Fruit fly (Drosophila melanogaster) whole organism, pupa: ENCODE results near the gene clumsy.

Source experiments
- CG10348 ChIP-seq: fragments of 200-800 bp; sonication (Bioruptor generic); IDR thresholded peaks from 2 replicates; pipeline ENCODE4 v1.3.6; 2022; ENCODE audit warnings: missing biosample characterization, missing genetic modification characterization
- CG12605 ChIP-seq: fragments of 200-800 bp; sonication (Bioruptor generic); IDR thresholded peaks from 2 replicates; pipeline ENCODE4 v1.3.6; 2022; ENCODE audit warnings: missing biosample characterization, missing genetic modification characterization
- CG13204 ChIP-seq: fragments of 200-800 bp; sonication (Bioruptor generic); optimal IDR thresholded peaks from 2 replicates; lab custom pipeline; 2018; ENCODE audit warnings: missing biosample characterization, mild to moderate bottlenecking, missing genetic modification characterization, moderate library complexity
- CG14655 ChIP-seq: fragments of 200-800 bp; sonication (Bioruptor generic); optimal IDR thresholded peaks from 3 replicates; lab custom pipeline; 2017; ENCODE audit warnings: mild to moderate bottlenecking, missing biosample characterization, missing genetic modification reagents, missing genetic modification characterization
- CG15710 ChIP-seq: fragments of 200-800 bp; sonication (Bioruptor generic); optimal IDR thresholded peaks from 2 replicates; lab custom pipeline; 2018; ENCODE audit warnings: missing biosample characterization, mild to moderate bottlenecking, missing genetic modification characterization, moderate library complexity
- CG17806 ChIP-seq: fragments of 200-800 bp; sonication (Bioruptor generic); optimal IDR thresholded peaks from 2 replicates; lab custom pipeline; 2018; ENCODE audit warnings: missing biosample characterization, mild to moderate bottlenecking, missing genetic modification characterization, moderate library complexity
- CG32121 ChIP-seq: fragments of 200-800 bp; sonication (Bioruptor generic); IDR thresholded peaks from 2 replicates; pipeline ENCODE4 v1.3.6; 2022; ENCODE audit warnings: missing biosample characterization, missing genetic modification characterization
- CG34367 ChIP-seq: fragments of 200-800 bp; sonication (Bioruptor generic); optimal IDR thresholded peaks from 2 replicates; lab custom pipeline; 2018; ENCODE audit warnings: missing biosample characterization, mild to moderate bottlenecking, missing genetic modification characterization
- CG4496 ChIP-seq: fragments of 200-800 bp; sonication (Bioruptor generic); IDR thresholded peaks from 3 replicates; pipeline ENCODE4 v1.3.6; 2022; ENCODE audit warnings: missing biosample characterization, missing genetic modification characterization
- CG8159 ChIP-seq: fragments of 200-800 bp; sonication (Bioruptor generic); optimal IDR thresholded peaks from 3 replicates; lab custom pipeline; 2018; ENCODE audit warnings: missing biosample characterization, mild to moderate bottlenecking, missing genetic modification characterization, moderate library complexity
- CG8301 ChIP-seq: fragments of 200-800 bp; sonication (Bioruptor generic); optimal IDR thresholded peaks from 2 replicates; lab custom pipeline; 2018; ENCODE audit warnings: missing biosample characterization, mild to moderate bottlenecking, missing genetic modification characterization
- CG9948 ChIP-seq: fragments of 200-800 bp; sonication (Bioruptor generic); optimal IDR thresholded peaks from 2 replicates; lab custom pipeline; 2018; ENCODE audit warnings: missing biosample characterization, mild to moderate bottlenecking, missing genetic modification characterization, moderate library complexity
- D1 ChIP-seq: fragments of 200-800 bp; sonication (Bioruptor generic); optimal IDR thresholded peaks from 2 replicates; lab custom pipeline; 2018; ENCODE audit warnings: missing biosample characterization, mild to moderate bottlenecking, missing genetic modification characterization, moderate library complexity
- EcR ChIP-seq: fragments of 200-800 bp; sonication (Bioruptor generic); optimal IDR thresholded peaks from 3 replicates; lab custom pipeline; 2019; ENCODE audit warnings: missing biosample characterization, missing genetic modification characterization, mild to moderate bottlenecking, moderate library complexity, missing genetic modification reagents
- Ets98B ChIP-seq: fragments of 200-800 bp; sonication (Bioruptor generic); IDR thresholded peaks from 2 replicates; pipeline ENCODE4 v1.3.6; 2022; ENCODE audit warnings: missing biosample characterization, missing genetic modification characterization
- Pif1A ChIP-seq: fragments of 200-800 bp; sonication (Bioruptor generic); optimal IDR thresholded peaks from 3 replicates; lab custom pipeline; 2016; ENCODE audit warnings: missing biosample characterization, missing genetic modification characterization
- Pif1B ChIP-seq: fragments of 200-800 bp; sonication (Bioruptor generic); optimal IDR thresholded peaks from 3 replicates; lab custom pipeline; 2016; ENCODE audit warnings: missing biosample characterization, missing genetic modification characterization
- Snoo ChIP-seq: fragments of 200-800 bp; sonication (Bioruptor generic); optimal IDR thresholded peaks from 3 replicates; lab custom pipeline; 2017; ENCODE audit warnings: missing biosample characterization, mild to moderate bottlenecking, missing genetic modification characterization, inconsistent platforms
- fd96Ca ChIP-seq: fragments of 200-800 bp; sonication (Bioruptor generic); IDR thresholded peaks from 3 replicates; pipeline ENCODE4 v1.3.6; 2022; ENCODE audit warnings: missing biosample characterization, missing genetic modification characterization
- gl ChIP-seq: fragments of 200-800 bp; sonication (Bioruptor generic); optimal IDR thresholded peaks from 2 replicates; lab custom pipeline; 2018; ENCODE audit warnings: missing biosample characterization, mild to moderate bottlenecking, missing genetic modification characterization
- rn ChIP-seq: fragments of 200-800 bp; sonication (Bioruptor generic); IDR thresholded peaks from 2 replicates; pipeline ENCODE4 v1.3.6; 2022; ENCODE audit warnings: missing biosample characterization, missing genetic modification characterization

clumsy gene

DNA sequence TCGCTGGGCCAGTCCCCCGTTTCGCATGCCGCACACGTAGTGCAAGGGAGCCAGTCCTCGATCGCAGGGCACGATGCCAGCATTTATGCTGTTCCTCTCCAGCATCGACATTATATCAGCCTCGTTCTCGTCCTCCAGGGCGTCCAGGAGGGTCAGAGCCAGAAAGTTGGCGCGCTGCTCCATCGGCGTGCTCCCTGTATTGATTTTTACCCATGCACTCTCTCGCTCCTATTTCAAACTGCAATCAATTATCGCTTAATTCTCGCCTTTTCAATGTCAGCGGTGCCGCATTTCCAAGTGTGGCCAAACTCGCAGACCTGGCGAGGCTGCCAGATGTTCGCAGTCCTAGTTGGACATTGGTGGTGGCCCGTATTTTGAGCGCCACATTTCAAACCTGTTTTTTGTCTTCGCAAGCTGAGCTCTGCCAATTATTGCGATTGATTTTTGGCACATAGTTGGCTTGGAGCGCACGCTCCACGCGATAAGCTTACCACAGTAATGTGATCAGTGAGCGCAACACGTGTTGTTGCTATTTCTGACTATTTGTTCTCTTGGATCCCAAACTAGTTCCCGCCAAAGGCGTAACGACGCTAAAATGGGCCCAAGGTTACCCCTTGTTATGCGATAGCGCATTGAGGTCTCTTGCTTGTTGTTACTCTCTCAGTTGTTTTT lies 12.1 kb downstream of the clumsy start, which contains the start of gene CG8679:
CG8679 (minus strand) TSS at position 305 of the 672 bp plus-strand sequence.
- peak; percentile 15 for TF ChIP-seq EcR
- no peak for TF ChIP-seq CG13204 (GFP tag; lab: Kevin White, UChicago)
- TF ChIP-seq fd96Ca (GFP tag; lab: Robert Waterston, UW), result 0 out of 3 replicates have a peak, but pooled peaks have one; percentile 22
- no peak for TF ChIP-seq CG32121 (GFP tag; lab: Robert Waterston, UW)
- no peak for TF ChIP-seq rn (GFP tag; lab: Robert Waterston, UW)
- no peak for TF ChIP-seq CG17806
- TF ChIP-seq CG14655, result no peak
- no peak for TF ChIP-seq CG8159 (tag; lab: Kevin White, UChicago)
- no peak for TF ChIP-seq CG4496 (GFP tag; lab: Robert Waterston, UW)
- TF ChIP-seq Pif1B (GFP tag; lab: Kevin White, UChicago), result no peak
- TF ChIP-seq Pif1A (GFP tag; lab: Kevin White, UChicago), result no peak
- TF ChIP-seq CG8301 (tag; lab: Kevin White, UChicago), result no peak
- no peak for TF ChIP-seq D1 (tag; lab: Kevin White, UChicago)

DNA sequence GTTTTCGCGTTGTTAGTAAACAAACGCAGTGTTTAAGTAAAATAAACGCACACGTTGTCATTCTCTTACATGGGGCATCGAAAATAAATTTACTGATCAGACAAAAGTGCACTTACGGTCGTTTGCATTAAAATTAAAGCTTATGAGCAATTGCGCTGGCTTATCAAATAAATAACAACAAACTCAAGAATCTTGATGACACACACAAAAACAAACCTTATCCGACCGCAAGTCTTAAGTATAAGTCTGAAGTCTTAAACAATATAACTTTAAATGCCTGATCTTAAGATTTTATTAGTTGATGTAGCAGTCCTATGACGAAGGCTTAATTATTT lies 12.6 kb downstream of the clumsy start:
- TF ChIP-seq Snoo, result no peak
- no peak for TF ChIP-seq CG8301 (tag; lab: Kevin White, UChicago)
- TF ChIP-seq CG14655, result no peak
- no peak for TF ChIP-seq Ets98B (GFP tag; lab: Robert Waterston, UW)
- no peak for TF ChIP-seq Pif1A (GFP tag; lab: Kevin White, UChicago)
- no peak for TF ChIP-seq CG4496 (GFP tag; lab: Robert Waterston, UW)
- TF ChIP-seq rn (GFP tag; lab: Robert Waterston, UW), result no peak
- no peak for TF ChIP-seq CG17806
- TF ChIP-seq gl, result no peak
- TF ChIP-seq CG13204 (GFP tag; lab: Kevin White, UChicago), result no peak
- no peak for TF ChIP-seq CG9948 (tag; lab: Kevin White, UChicago)
- TF ChIP-seq CG10348, result no peak
- TF ChIP-seq D1 (tag; lab: Kevin White, UChicago), result no peak
- TF ChIP-seq EcR, result no peak
- TF ChIP-seq Pif1B (GFP tag; lab: Kevin White, UChicago), result no peak

DNA sequence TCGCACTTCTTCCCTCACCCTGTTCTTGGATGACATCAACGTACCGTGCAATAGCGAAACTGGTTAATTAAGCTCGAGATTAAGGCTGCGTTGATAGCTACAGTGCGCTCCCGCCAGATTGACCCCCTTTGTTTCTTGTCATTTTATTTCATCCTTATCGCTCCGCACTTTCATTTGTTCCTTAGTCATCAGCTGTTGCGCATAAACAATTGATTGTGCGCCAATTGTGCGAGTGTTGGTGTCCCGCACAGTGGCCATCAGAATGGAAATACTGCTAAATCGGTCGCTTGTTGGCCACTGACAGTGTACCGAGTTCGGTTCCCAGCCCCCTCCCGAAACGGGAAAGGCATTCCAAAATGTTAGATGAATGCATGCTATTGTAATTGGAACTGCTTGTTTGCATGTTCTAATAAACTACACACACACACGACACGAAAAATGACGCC lies 13.4 kb downstream of the clumsy start:
- TF ChIP-seq CG12605 (no peak; the same call in 1 of the 2 replicates), CG14655 (no peak), CG4496 (GFP tag; lab: Robert Waterston, UW) (0 out of 3 replicates have a peak, but pooled peaks have one; percentile 40), CG8159 (tag; lab: Kevin White, UChicago) (no peak), CG9948 (tag; lab: Kevin White, UChicago) (no peak), gl (peak; percentile 39), CG32121 (GFP tag; lab: Robert Waterston, UW) (peak; percentile 30; the same call in 1 of the 2 replicates), Ets98B (GFP tag; lab: Robert Waterston, UW) (0 out of 2 replicates have a peak, but pooled peaks have one; percentile 33), CG13204 (GFP tag; lab: Kevin White, UChicago) (no peak), Snoo (no peak), CG34367 (tag; lab: Kevin White, UChicago) (no peak), CG10348 (no peak), CG15710 (tag; lab: Kevin White, UChicago) (no peak), rn (GFP tag; lab: Robert Waterston, UW) (no peak), CG17806 (peak; percentile 4), D1 (tag; lab: Kevin White, UChicago) (no peak), EcR (peak; percentile 48), Pif1A (GFP tag; lab: Kevin White, UChicago) (no peak), CG8301 (tag; lab: Kevin White, UChicago) (no peak), Pif1B (GFP tag; lab: Kevin White, UChicago) (no peak), fd96Ca (GFP tag; lab: Robert Waterston, UW) (0 out of 3 replicates have a peak, but pooled peaks have one; percentile 69)
- TF ChIP-seq, all 21 proteins: peak for 7

DNA sequence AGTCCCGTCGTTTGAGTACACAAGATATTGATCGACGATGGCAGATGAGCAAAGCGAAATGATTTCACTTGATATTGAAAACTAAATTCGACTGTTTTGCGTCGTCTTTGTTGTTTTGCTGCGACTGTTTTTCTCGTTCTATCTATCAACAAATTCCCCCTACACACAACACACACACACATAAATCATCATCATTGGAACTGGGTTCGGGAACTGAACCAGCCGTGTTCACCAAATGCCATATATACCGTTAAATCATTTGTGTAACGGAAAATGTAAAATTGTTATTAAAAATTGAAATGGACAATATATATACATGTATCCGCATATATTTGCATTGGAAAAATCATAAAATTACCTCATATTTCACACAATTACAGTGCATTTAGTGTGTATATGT lies 14.1 kb downstream of the clumsy start, which contains the start of gene Atg18b:
Atg18b (minus strand) TSS at position 177 of the 400 bp plus-strand sequence.
- no peak for TF ChIP-seq CG14655
- TF ChIP-seq CG8301 (tag; lab: Kevin White, UChicago), result no peak
- no peak for TF ChIP-seq EcR

DNA sequence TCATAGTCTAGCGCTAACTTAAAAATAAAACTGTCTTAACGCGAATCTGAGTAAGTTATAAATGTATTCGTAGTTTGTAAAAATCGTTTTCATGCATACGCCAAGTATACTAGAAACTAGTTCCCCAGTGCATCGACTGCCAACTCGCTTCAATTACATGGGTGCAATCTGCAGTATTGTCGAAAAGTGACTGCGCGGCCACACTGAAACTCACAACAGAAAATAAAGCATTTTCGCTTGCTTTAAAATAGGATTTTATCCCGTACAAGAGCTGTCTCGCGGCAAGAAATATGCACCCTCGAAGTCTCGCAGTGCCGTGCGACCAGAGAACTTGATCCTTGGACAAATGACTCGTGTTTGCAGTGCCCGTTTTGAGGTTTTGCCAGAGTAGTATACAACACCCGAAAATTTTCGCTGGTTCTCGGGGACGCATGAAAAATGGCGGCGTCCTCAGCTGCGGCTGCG lies 14.9 kb downstream of the clumsy start, which contains the start of gene CG8677:
CG8677 (plus strand) TSS at position 199 of the 465 bp plus-strand sequence.
- no peak for TF ChIP-seq CG34367 (tag; lab: Kevin White, UChicago)
- no peak for TF ChIP-seq CG9948 (tag; lab: Kevin White, UChicago)
- TF ChIP-seq Snoo, result no peak
- TF ChIP-seq CG4496 (GFP tag; lab: Robert Waterston, UW), result peak; percentile 18; the same call in 1 of the 3 replicates
- TF ChIP-seq gl, result no peak
- no peak for TF ChIP-seq CG15710 (tag; lab: Kevin White, UChicago)
- TF ChIP-seq, all 21 proteins: peak for 1

DNA sequence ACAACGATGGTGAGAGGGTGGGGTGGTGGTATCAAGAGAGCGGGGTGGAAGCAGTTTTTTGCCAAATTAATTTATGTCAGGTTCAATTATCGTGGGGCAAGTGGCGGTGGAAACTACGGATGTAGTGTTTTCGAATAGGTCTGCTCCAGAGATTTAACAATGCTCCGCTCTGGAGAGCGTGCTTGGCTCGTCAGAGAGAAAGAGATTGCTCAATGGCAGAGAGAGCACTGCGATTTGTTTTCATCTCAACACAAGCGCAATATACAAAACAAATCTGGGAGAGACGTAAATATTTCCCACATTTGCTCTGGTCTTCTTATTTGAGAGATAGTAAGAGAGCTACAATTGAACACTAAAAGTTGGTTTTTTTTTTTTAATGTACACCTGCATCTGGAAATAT lies 15.5 kb downstream of the clumsy start:
- no peak for TF ChIP-seq D1 (tag; lab: Kevin White, UChicago)
- no peak for TF ChIP-seq CG10348
- no peak for TF ChIP-seq CG32121 (GFP tag; lab: Robert Waterston, UW)
- no peak for TF ChIP-seq Pif1A (GFP tag; lab: Kevin White, UChicago)
- TF ChIP-seq rn (GFP tag; lab: Robert Waterston, UW), result no peak
- TF ChIP-seq, all 21 proteins: peak for 0
